Fruit fly (Drosophila melanogaster) S2 (cell line): ENCODE data around the gene CG32365.

Source experiments
- CG8478 ChIP-seq: fragments of >200 bp; optimal IDR thresholded peaks from 2 replicates; lab custom pipeline; 2018
- CTCF ChIP-seq, 2 experiments: fragments of >200 bp; optimal IDR thresholded peaks; 2 replicates each; lab custom pipeline; 2018

Gene CG32365

DNA sequence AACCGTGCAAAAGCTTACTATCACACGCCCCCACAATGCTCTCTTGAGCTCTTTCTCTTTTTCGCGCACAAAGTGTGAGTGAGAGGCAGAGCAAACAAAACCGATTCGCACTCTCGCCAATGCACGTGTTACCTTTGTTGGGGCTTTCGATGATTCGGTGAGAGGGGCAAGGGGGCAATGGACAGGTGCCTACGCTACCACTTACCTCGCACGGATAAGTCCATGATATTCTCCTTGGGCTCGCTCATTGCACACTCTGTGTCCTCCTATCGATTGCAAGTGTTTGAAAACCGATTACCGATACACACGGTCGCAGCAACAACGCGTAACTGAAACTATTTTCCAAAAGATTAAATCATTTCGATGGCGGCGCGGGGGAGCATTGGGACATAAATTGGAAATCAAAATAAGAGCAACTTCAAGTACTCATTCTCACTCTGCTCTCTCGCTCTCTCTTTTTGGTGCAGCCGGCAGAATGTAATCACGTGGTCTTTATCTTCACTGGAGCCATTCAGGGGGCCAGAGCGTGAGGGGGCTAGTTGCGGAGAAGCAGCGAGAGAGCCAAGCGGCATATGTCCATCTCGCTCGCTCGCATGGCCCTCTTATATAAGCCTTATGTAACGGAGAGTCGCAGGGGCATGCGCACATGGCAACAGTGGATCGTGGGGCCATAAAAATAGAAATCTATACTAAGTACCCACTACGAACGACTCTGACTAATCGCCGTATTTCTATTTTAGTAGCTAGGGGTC lies 1.6 kb upstream of the CG32365 start, which contains the start of gene Pdp1:
Gene Pdp1 (minus strand): TSS at position 334 of the 752 bp plus-strand sequence.
- TF ChIP-seq CG8478 (lab: Kevin White, UChicago), result no peak
- TF ChIP-seq CTCF (optimal IDR thresholded peaks at IDR 0.05; lab: Kevin White, UChicago), result no peak

DNA sequence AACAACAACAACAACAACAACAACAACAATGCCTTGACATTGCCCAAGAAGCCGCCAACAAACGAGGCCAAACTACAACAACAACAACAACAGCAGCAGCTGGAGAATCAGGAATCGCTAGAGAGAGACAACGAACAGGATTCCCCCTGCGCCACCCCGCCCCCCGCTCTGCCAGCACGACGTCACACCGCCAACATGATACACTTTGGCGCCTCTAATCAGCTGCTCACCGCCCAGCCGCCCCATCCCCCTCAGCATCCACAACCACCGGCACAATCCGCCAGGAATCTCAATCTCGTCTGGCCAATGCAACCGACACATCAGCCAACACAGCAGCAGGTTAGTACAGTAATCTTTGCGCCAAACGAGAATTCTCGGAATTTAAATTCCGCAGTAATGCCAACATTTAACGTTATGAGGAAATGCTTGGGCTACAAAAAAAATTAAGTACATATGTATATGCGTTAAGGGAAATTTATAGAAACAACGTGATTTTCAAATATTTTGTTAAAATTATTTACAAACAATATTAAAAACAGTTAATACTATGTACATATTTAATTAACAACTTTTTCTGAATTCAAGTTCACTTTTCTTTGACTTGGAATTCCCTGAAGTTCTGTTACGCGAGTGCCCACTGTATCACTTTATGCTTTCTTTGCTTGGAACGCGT lies 1.0 kb downstream of the CG32365 start:
- TF ChIP-seq CTCF (optimal IDR thresholded peaks at IDR 0.05; lab: Kevin White, UChicago), result no peak

DNA sequence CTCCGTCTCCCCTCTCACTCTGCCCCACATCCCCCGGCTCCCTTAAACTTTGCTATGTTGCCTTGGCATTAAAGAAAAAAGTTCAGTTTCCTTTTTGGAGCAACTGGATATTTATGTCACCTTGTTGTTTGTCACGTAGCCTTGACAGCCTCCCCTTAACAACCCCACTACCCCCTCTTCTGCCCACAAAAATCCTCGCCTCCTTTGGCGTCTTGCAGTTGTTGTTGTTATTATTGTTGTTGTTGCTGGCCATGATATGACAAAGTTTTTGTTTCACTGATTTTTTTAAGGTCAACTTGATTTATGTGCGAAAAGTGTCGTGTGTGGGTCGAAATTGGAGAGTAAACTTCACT lies 1.5 kb downstream of the CG32365 start:
- TF ChIP-seq CTCF (optimal IDR thresholded peaks at IDR 0.05; lab: Kevin White, UChicago), result no peak
- no peak for TF ChIP-seq CG8478 (lab: Kevin White, UChicago)

DNA sequence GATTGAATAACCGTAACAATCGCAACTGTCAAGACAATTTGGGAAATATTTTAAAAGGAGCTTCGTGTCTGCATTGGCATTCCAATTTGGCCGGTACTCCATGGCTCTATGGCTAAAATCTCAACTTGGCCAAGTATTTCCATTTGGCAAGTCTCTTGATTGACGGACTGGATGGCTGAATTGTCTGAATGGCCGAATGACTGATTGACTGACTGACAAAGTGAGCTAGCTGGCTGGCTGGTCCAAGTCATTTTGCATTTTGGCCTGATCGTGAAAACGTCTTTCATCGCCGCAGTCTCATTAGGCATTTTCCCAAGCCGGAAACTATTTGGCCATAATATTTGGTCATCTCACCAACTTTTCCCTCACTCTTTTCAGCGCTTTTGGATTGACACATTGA lies 5.7 kb downstream of the CG32365 start:
- no peak for TF ChIP-seq CG8478 (lab: Kevin White, UChicago)
- no peak for TF ChIP-seq CTCF (optimal IDR thresholded peaks at IDR 0.05; lab: Kevin White, UChicago)

DNA sequence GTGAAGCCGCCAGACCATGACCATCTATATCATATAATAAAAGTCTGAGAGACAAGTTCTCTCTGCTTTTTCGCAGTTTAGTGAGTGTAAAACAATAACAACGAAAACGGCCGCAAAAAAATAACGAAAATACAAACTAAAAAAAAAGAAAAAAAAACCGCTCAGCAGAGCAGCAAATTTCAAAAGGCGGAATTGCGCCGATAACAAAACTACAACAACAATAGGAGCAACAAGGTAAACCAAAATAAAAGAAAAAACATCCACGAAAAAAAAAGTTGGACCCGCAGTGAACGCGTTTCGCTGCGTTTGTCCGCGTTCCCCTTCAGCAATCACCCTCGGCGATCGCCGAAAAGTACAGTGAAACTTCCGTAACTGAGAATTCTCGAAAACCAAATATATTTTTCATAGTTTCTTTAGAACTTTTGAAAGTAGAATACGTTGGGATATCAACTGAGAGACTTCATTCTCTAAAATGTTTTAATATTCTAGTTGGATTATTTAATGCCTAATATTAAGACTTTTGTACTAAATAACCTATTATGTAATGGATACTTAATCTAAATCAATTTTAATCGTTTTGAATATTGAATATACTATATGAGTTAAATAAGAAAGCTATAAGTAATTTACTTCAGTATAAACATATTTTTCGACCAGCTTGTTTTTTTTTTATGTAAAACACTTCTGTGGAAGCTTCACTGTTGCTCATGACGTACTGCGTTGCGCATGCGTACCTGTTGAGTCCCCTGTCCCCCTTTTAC lies 6.9 kb downstream of the CG32365 start:
- TF ChIP-seq CTCF (optimal IDR thresholded peaks at IDR 0.05; lab: Kevin White, UChicago), result no peak

DNA sequence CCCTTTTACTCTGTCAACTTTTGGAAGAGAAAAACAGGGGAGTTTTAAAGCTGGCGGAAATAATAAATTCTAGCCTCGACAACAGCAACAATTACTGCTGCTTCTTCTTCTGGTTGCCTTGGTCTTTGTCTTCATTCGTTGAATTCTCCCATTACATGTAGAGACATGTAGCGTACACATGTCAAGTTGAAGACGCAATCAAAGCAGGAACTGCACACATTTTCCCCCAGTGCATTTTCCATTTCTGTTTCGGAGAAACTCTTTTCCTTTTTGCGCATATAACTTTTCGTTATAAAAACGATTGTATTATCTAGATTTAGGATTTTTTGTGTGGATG lies 7.5 kb downstream of the CG32365 start:
- TF ChIP-seq CTCF (optimal IDR thresholded peaks at IDR 0.05; lab: Kevin White, UChicago) (no peak), CG8478 (lab: Kevin White, UChicago) (no peak)

DNA sequence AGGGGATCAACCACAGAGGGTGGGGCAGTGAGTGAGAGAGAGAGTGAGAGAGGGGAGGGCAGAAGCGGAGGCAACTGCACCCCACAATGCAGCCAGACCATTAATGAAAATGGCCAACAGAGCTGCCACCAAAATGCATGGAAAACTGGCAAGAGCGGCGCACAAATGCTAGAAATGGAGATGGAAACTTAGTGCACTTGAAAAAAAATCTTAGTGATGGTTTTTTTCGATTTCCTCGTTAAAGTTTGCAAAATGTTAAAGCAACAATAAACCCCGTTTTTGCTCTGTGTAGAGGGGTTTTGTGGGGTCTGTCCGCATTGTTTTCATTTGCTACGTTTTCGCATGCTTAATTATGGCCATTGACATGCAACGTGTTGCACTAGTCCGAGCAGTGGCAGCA lies 8.6 kb downstream of the CG32365 start:
- TF ChIP-seq CG8478 (lab: Kevin White, UChicago) (no peak), CTCF (optimal IDR thresholded peaks at IDR 0.05; lab: Kevin White, UChicago) (no peak)

DNA sequence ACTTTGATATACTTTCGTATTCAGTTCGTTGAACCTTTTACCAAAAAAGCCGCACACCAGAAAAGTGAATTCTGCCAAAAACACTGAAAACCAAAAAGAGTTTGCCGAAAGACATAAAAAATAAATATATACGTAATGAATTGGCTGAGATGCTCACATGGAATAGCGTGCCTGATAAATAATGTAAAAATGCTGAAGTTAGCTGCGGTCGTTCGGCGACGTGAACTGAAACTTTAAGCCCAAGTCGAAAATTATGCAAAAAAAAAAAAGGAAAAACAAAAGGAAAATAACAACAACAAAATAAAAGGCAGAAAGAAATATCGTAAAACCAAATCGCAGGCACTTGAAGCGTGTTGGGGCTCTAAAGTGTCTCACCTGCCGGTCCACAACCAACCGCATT lies 10.8 kb downstream of the CG32365 start:
- no peak for TF ChIP-seq CTCF (optimal IDR thresholded peaks at IDR 0.05; lab: Kevin White, UChicago)
- no peak for TF ChIP-seq CG8478 (lab: Kevin White, UChicago)

DNA sequence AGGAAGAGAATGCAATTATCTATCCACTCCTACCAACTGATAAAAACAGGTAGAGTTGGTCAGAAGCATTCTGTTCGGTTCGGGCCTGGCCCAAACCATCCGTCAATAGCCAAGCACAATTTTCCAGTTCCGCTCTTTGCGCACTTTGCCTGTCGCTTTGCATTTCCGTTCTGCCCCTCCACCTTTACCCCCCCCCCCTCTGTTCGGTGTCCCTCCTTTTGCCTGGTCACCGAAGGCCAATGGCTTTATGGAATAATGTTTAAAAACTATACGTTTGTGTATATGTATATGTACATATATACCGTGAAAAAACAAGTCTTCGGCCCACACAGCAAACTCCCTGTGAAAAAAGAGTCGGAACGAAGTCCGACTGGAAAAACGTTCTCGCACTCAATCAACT lies 12.3 kb downstream of the CG32365 start:
- no peak for TF ChIP-seq CTCF (optimal IDR thresholded peaks at IDR 0.05; lab: Kevin White, UChicago)
- no peak for TF ChIP-seq CG8478 (lab: Kevin White, UChicago)

DNA sequence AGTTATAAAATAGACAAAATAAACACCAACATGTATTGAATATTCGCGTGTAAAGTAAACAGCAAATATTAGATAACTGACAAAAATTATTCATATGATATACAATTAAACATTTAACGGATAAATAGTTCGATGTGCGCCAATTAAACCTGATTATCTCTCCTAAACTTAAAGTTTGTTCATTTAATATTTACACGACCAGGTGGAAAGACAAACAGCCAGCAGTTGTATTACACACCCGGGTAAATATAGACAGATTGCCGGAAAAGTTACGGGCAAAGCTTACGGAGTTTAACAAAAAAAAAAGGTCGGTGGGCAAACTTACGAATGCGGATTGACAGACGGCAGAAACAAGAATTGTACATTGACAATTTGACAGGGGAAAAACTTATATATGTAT lies 13.3 kb downstream of the CG32365 start:
- TF ChIP-seq CG8478 (lab: Kevin White, UChicago) (no peak), CTCF (optimal IDR thresholded peaks at IDR 0.05; lab: Kevin White, UChicago) (no peak)

DNA sequence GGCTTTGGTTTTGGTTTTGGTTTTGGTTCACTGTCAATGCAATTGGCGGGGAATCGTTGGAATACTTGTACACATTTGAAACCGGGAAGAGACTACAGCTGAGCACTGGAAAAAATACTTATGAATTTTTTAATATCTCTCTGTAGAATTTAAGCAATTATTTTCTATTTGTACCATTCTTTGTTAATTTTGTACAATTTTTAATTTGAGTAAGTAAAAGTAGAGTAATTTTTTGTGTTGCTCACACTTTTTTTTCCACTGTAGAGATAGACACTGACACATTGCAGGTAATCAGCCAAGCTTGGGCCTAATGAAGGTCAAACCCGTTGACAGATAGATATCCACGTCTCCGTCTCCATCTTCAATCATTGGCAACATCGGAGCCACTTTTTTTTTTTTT lies 14.5 kb downstream of the CG32365 start:
- no peak for TF ChIP-seq CTCF (optimal IDR thresholded peaks at IDR 0.05; lab: Kevin White, UChicago)
- no peak for TF ChIP-seq CG8478 (lab: Kevin White, UChicago)

DNA sequence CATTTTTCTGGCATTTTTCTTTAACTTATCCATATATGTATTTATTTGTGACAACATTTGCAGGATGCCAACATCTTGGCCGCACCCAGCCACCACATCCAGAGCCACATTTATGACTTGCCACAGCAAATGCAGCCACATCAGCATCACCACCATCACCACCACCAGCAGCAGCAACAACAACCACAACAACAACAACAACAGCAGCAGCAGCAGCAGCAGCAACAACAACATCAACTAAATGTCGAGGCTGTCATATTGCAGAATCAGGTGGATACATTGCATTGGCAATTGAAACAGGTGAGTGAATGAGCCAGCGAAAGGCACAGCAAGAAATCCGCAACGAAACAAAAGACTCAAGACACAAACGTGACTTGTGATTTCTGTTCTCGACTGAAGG lies 21.1 kb downstream of the CG32365 start:
- no peak for TF ChIP-seq CG8478 (lab: Kevin White, UChicago)
- TF ChIP-seq CTCF (optimal IDR thresholded peaks at IDR 0.05; lab: Kevin White, UChicago), result no peak

DNA sequence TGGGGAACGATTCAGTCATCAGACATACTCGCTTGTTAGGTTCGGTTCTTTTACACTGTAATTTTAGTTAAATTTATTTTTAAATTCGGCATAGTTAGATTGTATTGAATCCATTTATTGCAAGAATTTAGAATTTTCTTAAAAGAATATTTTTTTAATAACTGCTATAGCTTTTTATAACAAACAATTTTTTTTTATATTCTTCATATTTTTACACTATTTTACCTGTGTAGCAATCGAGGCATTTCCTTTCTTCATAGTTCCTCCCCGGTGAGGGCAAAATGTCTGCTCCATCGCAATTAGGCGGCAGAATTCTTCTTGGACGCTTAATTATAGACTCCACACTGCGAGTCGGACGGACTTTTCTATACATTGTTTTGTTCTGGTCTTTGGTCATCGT lies 21.7 kb downstream of the CG32365 start:
- TF ChIP-seq CTCF (optimal IDR thresholded peaks at IDR 0.05; lab: Kevin White, UChicago) (no peak), CG8478 (lab: Kevin White, UChicago) (no peak)

DNA sequence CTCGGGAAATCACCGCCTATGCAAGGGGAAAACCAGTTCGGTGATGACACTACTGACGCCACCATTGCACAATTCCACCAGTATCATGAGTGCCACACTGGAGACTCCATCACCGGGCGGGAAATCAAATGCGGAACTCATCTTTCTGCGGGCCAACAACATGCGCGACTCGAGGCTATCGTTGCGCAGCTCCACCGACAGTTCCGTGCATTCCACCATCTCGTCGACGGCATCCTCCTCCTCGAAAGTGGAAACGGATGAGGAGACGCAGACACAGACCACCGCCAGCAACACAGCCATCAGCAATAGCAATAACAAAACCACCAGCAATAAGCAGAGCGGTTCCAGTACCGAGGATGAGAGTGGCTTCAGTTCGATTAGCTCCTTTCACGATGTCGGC lies 25.0 kb downstream of the CG32365 start:
- TF ChIP-seq CTCF (optimal IDR thresholded peaks at IDR 0.05; lab: Kevin White, UChicago) (no peak), CG8478 (lab: Kevin White, UChicago) (no peak)

DNA sequence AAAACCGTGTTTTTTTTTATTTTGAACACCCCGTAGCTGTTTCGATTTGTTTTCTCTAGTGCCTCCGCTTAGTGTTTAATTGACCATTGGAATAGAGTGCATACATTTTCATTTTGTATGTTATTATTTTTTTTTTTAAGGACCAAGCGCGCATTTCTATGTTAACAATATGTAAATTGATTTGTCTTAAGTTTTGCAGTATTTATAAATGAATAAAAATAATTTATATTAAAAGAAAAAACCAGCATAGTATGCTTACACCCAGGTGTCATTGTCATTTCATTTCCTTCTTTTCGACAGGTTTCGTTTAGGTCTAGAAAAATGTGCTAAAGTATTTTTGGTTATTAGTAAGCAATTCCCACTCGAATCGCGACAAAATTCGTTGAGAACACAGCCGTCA lies 25.7 kb downstream of the CG32365 start, which contains the start of gene eIF4E5:
Gene eIF4E5 (plus strand): TSS at position 301 of the 400 bp plus-strand sequence.
- no peak for TF ChIP-seq CTCF (optimal IDR thresholded peaks at IDR 0.05; lab: Kevin White, UChicago)
- TF ChIP-seq CG8478 (lab: Kevin White, UChicago), result no peak
